Fruit fly (Drosophila melanogaster) whole organism, embryonic: ENCODE results near the gene Srr.
A peak's percentile ranks its signal among the peaks of the same experiment; 100 is the strongest.

Experiments
- Atf3 ChIP-seq: fragments of 200-800 bp; sonication (Bioruptor generic); optimal IDR thresholded peaks from 3 replicates; lab custom pipeline; 2016; ENCODE audit warnings: missing biosample characterization, missing genetic modification characterization
- CG10654 ChIP-seq: fragments of 200-800 bp; sonication (Bioruptor generic); optimal IDR thresholded peaks from 2 replicates; lab custom pipeline; 2016; ENCODE audit warnings: missing biosample characterization, missing genetic modification characterization
- CG12219 ChIP-seq: fragments of 200-800 bp; sonication (Bioruptor generic); optimal IDR thresholded peaks from 3 replicates; lab custom pipeline; 2018; ENCODE audit warnings: missing biosample characterization, mild to moderate bottlenecking, missing genetic modification characterization
- CG12299 ChIP-seq: fragments of 200-800 bp; sonication (Bioruptor generic); optimal IDR thresholded peaks from 2 replicates; lab custom pipeline; 2018; ENCODE audit warnings: missing biosample characterization, mild to moderate bottlenecking, missing genetic modification characterization
- CG15514 ChIP-seq: fragments of 200-800 bp; sonication (Bioruptor generic); optimal IDR thresholded peaks from 3 replicates; lab custom pipeline; 2017; ENCODE audit warnings: missing biosample characterization, missing genetic modification characterization, mild to moderate bottlenecking, moderate library complexity, missing genetic modification reagents
- CG17829 ChIP-seq: fragments of 200-800 bp; optimal IDR thresholded peaks from 2 replicates; lab custom pipeline; 2019; ENCODE audit warnings: missing biosample characterization, mild to moderate bottlenecking, missing genetic modification characterization, moderate library complexity
- CG18764 ChIP-seq: fragments of 200-800 bp; sonication (Bioruptor generic); optimal IDR thresholded peaks from 3 replicates; lab custom pipeline; 2016; ENCODE audit warnings: missing biosample characterization, missing genetic modification characterization
- CG2116 ChIP-seq: fragments of 200-800 bp; sonication (Bioruptor generic); optimal IDR thresholded peaks from 3 replicates; lab custom pipeline; 2018; ENCODE audit warnings: missing biosample characterization, mild to moderate bottlenecking, missing genetic modification characterization
- CG2875 ChIP-seq: fragments of 200-800 bp; sonication (Bioruptor generic); optimal IDR thresholded peaks from 2 replicates; lab custom pipeline; 2017; ENCODE audit warnings: missing biosample characterization, mild to moderate bottlenecking, missing genetic modification characterization, missing genetic modification reagents
- CG3163 ChIP-seq: fragments of 200-800 bp; sonication (Bioruptor generic); optimal IDR thresholded peaks from 3 replicates; lab custom pipeline; 2016; ENCODE audit warnings: missing biosample characterization, missing genetic modification characterization
- CG7372 ChIP-seq: fragments of 200-800 bp; sonication (Bioruptor generic); IDR thresholded peaks from 2 replicates; pipeline ENCODE4 v1.3.6; 2022; ENCODE audit warnings: missing biosample characterization, missing genetic modification characterization
- CG8359 ChIP-seq: fragments of 200-800 bp; sonication (Bioruptor generic); optimal IDR thresholded peaks from 2 replicates; lab custom pipeline; 2017; ENCODE audit warnings: missing biosample characterization, mild to moderate bottlenecking, missing genetic modification characterization, borderline replicate concordance
- CG9727 ChIP-seq: fragments of 200-800 bp; sonication (Bioruptor generic); optimal IDR thresholded peaks from 3 replicates; lab custom pipeline; 2017; ENCODE audit warnings: missing biosample characterization, mild to moderate bottlenecking, missing genetic modification characterization
- Chrac-16 ChIP-seq: fragments of 200-800 bp; sonication (Bioruptor generic); optimal IDR thresholded peaks from 3 replicates; lab custom pipeline; 2016; ENCODE audit warnings: missing biosample characterization, missing genetic modification characterization
- HHEX ChIP-seq: fragments of 200-800 bp; sonication (Bioruptor generic); optimal IDR thresholded peaks from 3 replicates; lab custom pipeline; 2017; ENCODE audit warnings: missing biosample characterization, mild to moderate bottlenecking, missing genetic modification characterization, missing genetic modification reagents
- Hr78 ChIP-seq, 2 experiments: fragments of 200-800 bp in 1 of 2; fragments of >200 bp in 1 of 2; sonication (Bioruptor generic) in 1 of 2; optimal IDR thresholded peaks; 2 replicates each; lab custom pipeline; 2017 to 2019; ENCODE audit warnings: missing biosample characterization in 2 of 2, missing genetic modification characterization in 2 of 2, mild to moderate bottlenecking in 1 of 2, moderate library complexity in 1 of 2
- Lim3 ChIP-seq: fragments of 200-800 bp; sonication (Bioruptor generic); IDR thresholded peaks from 2 replicates; pipeline ENCODE4 v1.3.6; 2022; ENCODE audit warnings: missing biosample characterization, missing genetic modification characterization
- Max ChIP-seq: fragments of 200-800 bp; sonication (Bioruptor generic); optimal IDR thresholded peaks from 2 replicates; lab custom pipeline; 2016; ENCODE audit warnings: missing biosample characterization, mild to moderate bottlenecking, missing genetic modification characterization
- Med ChIP-seq: fragments of 200-800 bp; sonication (Bioruptor generic); peaks from one replicate; lab custom pipeline; 2016; ENCODE audit warnings: missing biosample characterization, missing genetic modification characterization, mild to moderate bottlenecking, inconsistent platforms, moderate library complexity
- Meics ChIP-seq: fragments of 200-800 bp; sonication (Bioruptor generic); optimal IDR thresholded peaks from 2 replicates; lab custom pipeline; 2017; ENCODE audit warnings: missing biosample characterization, mild to moderate bottlenecking, missing genetic modification characterization
- Trl ChIP-seq, 3 experiments: fragments of >200 bp in 2 of 3; fragments of 200-800 bp in 1 of 3; sonication (Bioruptor generic) in 1 of 3; optimal IDR thresholded peaks; 2 replicates in 1 of 3; 3 replicates in 2 of 3; lab custom pipeline; 2016 to 2017; ENCODE audit warnings: missing biosample characterization in 1 of 3, missing genetic modification characterization in 1 of 3
- Usf ChIP-seq: fragments of 200-800 bp; sonication (Bioruptor generic); optimal IDR thresholded peaks from 2 replicates; lab custom pipeline; 2017; ENCODE audit warnings: missing genotype, missing biosample characterization, missing genetic modification characterization
- Vsx1 ChIP-seq: fragments of 200-800 bp; sonication (Bioruptor generic); optimal IDR thresholded peaks from 2 replicates; lab custom pipeline; 2017; ENCODE audit warnings: missing biosample characterization, mild to moderate bottlenecking, missing genetic modification characterization, missing genetic modification reagents
- ap ChIP-seq: fragments of 200-800 bp; sonication (Bioruptor generic); IDR thresholded peaks from 2 replicates; pipeline ENCODE4 v1.3.6; 2022; ENCODE audit warnings: missing biosample characterization, missing genetic modification characterization
- ash1 ChIP-seq: fragments of 200-800 bp; sonication (Bioruptor generic); optimal IDR thresholded peaks from 2 replicates; lab custom pipeline; 2018; ENCODE audit warnings: missing biosample characterization, mild to moderate bottlenecking, missing genetic modification characterization
- az2 ChIP-seq: fragments of 200-800 bp; sonication (Bioruptor generic); optimal IDR thresholded peaks from 3 replicates; lab custom pipeline; 2016; ENCODE audit warnings: missing biosample characterization, missing genetic modification characterization
- chn ChIP-seq: fragments of 200-800 bp; sonication (Bioruptor generic); optimal IDR thresholded peaks from 2 replicates; lab custom pipeline; 2016; ENCODE audit warnings: missing biosample characterization, missing genetic modification characterization
- fd96Cb ChIP-seq: fragments of 200-800 bp; sonication (Bioruptor generic); optimal IDR thresholded peaks from 2 replicates; lab custom pipeline; 2018; ENCODE audit warnings: missing biosample characterization, mild to moderate bottlenecking, missing genetic modification characterization, moderate library complexity
- gfzf ChIP-seq: fragments of 200-800 bp; sonication (Bioruptor generic); optimal IDR thresholded peaks from 2 replicates; lab custom pipeline; 2016; ENCODE audit warnings: missing biosample characterization, mild to moderate bottlenecking, missing genetic modification characterization, moderate library complexity
- gsb ChIP-seq: fragments of 200-800 bp; sonication (Bioruptor generic); IDR thresholded peaks from 2 replicates; pipeline ENCODE4 v1.3.6; 2022; ENCODE audit warnings: missing biosample characterization, missing genetic modification characterization
- hkb ChIP-seq, 2 experiments: fragments of 200-800 bp in 1 of 2; fragments of >200 bp in 1 of 2; sonication (Bioruptor generic) in 1 of 2; IDR thresholded peaks in 1 of 2; optimal IDR thresholded peaks in 1 of 2; 2 replicates each; pipeline versions ENCODE4 v1.3.6 to Lab custom; 2017 to 2022; ENCODE audit warnings: missing biosample characterization in 1 of 2, missing genetic modification characterization in 1 of 2
- lola ChIP-seq, 3 experiments: fragments of >200 bp in 2 of 3; fragments of 200-800 bp in 1 of 3; sonication (Bioruptor generic) in 1 of 3; optimal IDR thresholded peaks; 2 replicates each; lab custom pipeline; 2017 to 2019; ENCODE audit warnings: missing biosample characterization in 3 of 3, missing genetic modification characterization in 3 of 3, mild to moderate bottlenecking in 1 of 3, moderate library complexity in 1 of 3
- lov ChIP-seq, 2 experiments: fragments of 200-800 bp in 1 of 2; fragments of >200 bp in 1 of 2; sonication (Bioruptor generic) in 1 of 2; IDR thresholded peaks in 1 of 2; optimal IDR thresholded peaks in 1 of 2; 2 replicates in 1 of 2; 3 replicates in 1 of 2; pipeline versions ENCODE4 v1.3.6 to Lab custom; 2017 to 2022; ENCODE audit warnings: missing biosample characterization in 1 of 2, missing genetic modification characterization in 1 of 2
- row ChIP-seq: fragments of 200-800 bp; sonication (Bioruptor generic); IDR thresholded peaks from 3 replicates; pipeline ENCODE4 v1.3.6; 2022; ENCODE audit warnings: missing biosample characterization, missing genetic modification characterization
- run ChIP-seq: fragments of 200-800 bp; sonication (Bioruptor generic); optimal IDR thresholded peaks from 3 replicates; lab custom pipeline; 2018; ENCODE audit warnings: missing biosample characterization, mild to moderate bottlenecking, missing genetic modification characterization
- salm ChIP-seq: fragments of 200-800 bp; sonication (Bioruptor generic); optimal IDR thresholded peaks from 2 replicates; lab custom pipeline; 2018; ENCODE audit warnings: missing biosample characterization, mild to moderate bottlenecking, missing genetic modification characterization
- sc ChIP-seq, 3 experiments: fragments of >200 bp in 2 of 3; fragments of 200-800 bp in 1 of 3; sonication (Bioruptor generic) in 1 of 3; optimal IDR thresholded peaks; 2 replicates in 2 of 3; 3 replicates in 1 of 3; lab custom pipeline; 2017; ENCODE audit warnings: mild to moderate bottlenecking in 1 of 3, missing biosample characterization in 1 of 3, missing genetic modification characterization in 1 of 3, missing genetic modification reagents in 1 of 3
- sisA ChIP-seq: fragments of 200-800 bp; sonication (Bioruptor generic); IDR thresholded peaks from 2 replicates; pipeline ENCODE4 v1.3.6; 2022; ENCODE audit warnings: missing biosample characterization, missing genetic modification characterization
- slp2 ChIP-seq: fragments of 200-800 bp; sonication (Bioruptor generic); optimal IDR thresholded peaks from 2 replicates; lab custom pipeline; 2016; ENCODE audit warnings: missing biosample characterization, missing genetic modification characterization
- sna ChIP-seq: fragments of 200-800 bp; sonication (Bioruptor generic); IDR thresholded peaks from 2 replicates; pipeline ENCODE4 v1.3.6; 2022; ENCODE audit warnings: missing biosample characterization, missing genetic modification characterization; ENCODE audit not compliant: partially characterized antibody
- sr ChIP-seq: fragments of 200-800 bp; sonication (Bioruptor generic); IDR thresholded peaks from 3 replicates; pipeline ENCODE4 v1.3.6; 2022; ENCODE audit warnings: missing biosample characterization, missing genetic modification characterization
- sug ChIP-seq: fragments of 200-800 bp; optimal IDR thresholded peaks from 2 replicates; lab custom pipeline; 2019; ENCODE audit warnings: missing biosample characterization, mild to moderate bottlenecking, missing genetic modification characterization, moderate library complexity
- tna ChIP-seq: fragments of 200-800 bp; sonication (Bioruptor generic); IDR thresholded peaks from 2 replicates; pipeline ENCODE4 v1.3.6; 2022; ENCODE audit warnings: missing biosample characterization, missing genetic modification characterization; ENCODE audit not compliant: partially characterized antibody
- vfl ChIP-seq: fragments of 200-800 bp; sonication (Bioruptor generic); optimal IDR thresholded peaks from 2 replicates; lab custom pipeline; 2016; ENCODE audit warnings: missing biosample characterization, missing genetic modification characterization
- wek ChIP-seq: fragments of 200-800 bp; sonication (Bioruptor generic); optimal IDR thresholded peaks from 3 replicates; lab custom pipeline; 2018; ENCODE audit warnings: missing biosample characterization, mild to moderate bottlenecking, missing genetic modification characterization, moderate library complexity
- zfh1 ChIP-seq: fragments of 200-800 bp; sonication (Bioruptor generic); IDR thresholded peaks from 3 replicates; pipeline ENCODE4 v1.3.6; 2022; ENCODE audit warnings: missing biosample characterization, missing genetic modification characterization

Srr gene

dm6 chr3R:9378644-9379411 lies 13.6 kb downstream of the Srr start (continued):
- TF ChIP-seq CG3163 (GFP tag; lab: Kevin White, UChicago): no peak
- TF ChIP-seq Hr78 (GFP tag; optimal IDR thresholded peaks at IDR 0.05; lab: Kevin White, UChicago): peak in 1 of 2 experiments; percentile 54
- no peak for TF ChIP-seq hkb (optimal IDR thresholded peaks at IDR 0.05; lab: Kevin White, UChicago)
- TF ChIP-seq hkb (GFP tag; IDR thresholded peaks at IDR 0.05; lab: Robert Waterston, UW): peak; percentile 24; the same call in 1 of the 2 replicates
- no peak for TF ChIP-seq wek (GFP tag; lab: Kevin White, UChicago)
- no peak for TF ChIP-seq CG12299 (tag; lab: Kevin White, UChicago)
- peak; percentile 36 for TF ChIP-seq sisA (GFP tag; lab: Robert Waterston, UW)
- TF ChIP-seq CG2116: peak; percentile 40
- TF ChIP-seq fd96Cb: peak; percentile 70
- no peak for TF ChIP-seq Atf3
- TF ChIP-seq Max (GFP tag; lab: Kevin White, UChicago): peak; percentile 24
- peak; percentile 4 for TF ChIP-seq salm
- TF ChIP-seq Vsx1 (GFP tag; lab: Kevin White, UChicago): peak; percentile 46
- TF ChIP-seq CG2875 (GFP tag; lab: Kevin White, UChicago): peak; percentile 35
- TF ChIP-seq ap (GFP tag; lab: Robert Waterston, UW): no peak
- TF ChIP-seq chn (GFP tag; lab: Kevin White, UChicago): peak; percentile 9
- no peak for TF ChIP-seq sr
- TF ChIP-seq Trl (optimal IDR thresholded peaks at IDR 0.05; lab: Kevin White, UChicago): no peak
- peak; percentile 1 for TF ChIP-seq Trl (GFP tag; optimal IDR thresholded peaks at IDR 0.05; lab: Kevin White, UChicago)
- peak; percentile 25 for TF ChIP-seq HHEX
- no peak for TF ChIP-seq gfzf
- TF ChIP-seq sc (optimal IDR thresholded peaks at IDR 0.05; lab: Kevin White, UChicago): no peak
- TF ChIP-seq sc (GFP tag; optimal IDR thresholded peaks at IDR 0.05; lab: Kevin White, UChicago): peak; percentile 33
- no peak for TF ChIP-seq run
- TF ChIP-seq Meics (GFP tag; lab: Kevin White, UChicago): no peak
- no peak for TF ChIP-seq lov (optimal IDR thresholded peaks at IDR 0.05; lab: Kevin White, UChicago)
- 0 out of 3 replicates have a peak, but pooled peaks have one; percentile 37 for TF ChIP-seq lov (GFP tag; IDR thresholded peaks at IDR 0.05; lab: Robert Waterston, UW)
- peak; percentile 42; the same call in 1 of the 3 replicates for TF ChIP-seq zfh1 (GFP tag; lab: Robert Waterston, UW)
- TF ChIP-seq CG9727 (GFP tag; lab: Kevin White, UChicago): peak; percentile 91
- no peak for TF ChIP-seq vfl (GFP tag; lab: Kevin White, UChicago)
- no peak for TF ChIP-seq sug
- TF ChIP-seq Usf (GFP tag; lab: Kevin White, UChicago): peak; percentile 39
- no peak for TF ChIP-seq ash1 (GFP tag; lab: Kevin White, UChicago)
- TF ChIP-seq CG7372: no peak
- no peak for TF ChIP-seq sna (GFP tag; lab: Robert Waterston, UW)
- TF ChIP-seq lola (GFP tag; optimal IDR thresholded peaks at IDR 0.05; lab: Kevin White, UChicago): peak in 1 of 3 experiments; percentile 90
- TF ChIP-seq CG17829 (tag; lab: Kevin White, UChicago): peak; percentile 85
- peak; percentile 47 for TF ChIP-seq Chrac-16 (GFP tag; lab: Kevin White, UChicago)
- TF ChIP-seq Med (GFP tag; lab: Kevin White, UChicago): peak; percentile 88
- peak; percentile 57 for TF ChIP-seq az2
- TF ChIP-seq CG12219 (GFP tag; lab: Kevin White, UChicago): peak; percentile 17
- peak; percentile 11 for TF ChIP-seq CG10654
- no peak for TF ChIP-seq gsb
- TF ChIP-seq CG8359 (GFP tag; lab: Kevin White, UChicago): peak; percentile 25
- peak; percentile 25 for TF ChIP-seq CG18764
- TF ChIP-seq CG15514: no peak
- TF ChIP-seq slp2 (GFP tag; lab: Kevin White, UChicago): no peak
- no peak for TF ChIP-seq tna
- peak; percentile 68 for TF ChIP-seq row (GFP tag; lab: Robert Waterston, UW)
- no peak for TF ChIP-seq Lim3
